Fruit fly (Drosophila melanogaster) whole organism, adult: ENCODE data around the gene CAH9.

ENCODE experiments used
- CG12768 ChIP-seq: fragments of 200-800 bp; sonication (Bioruptor generic); optimal IDR thresholded peaks from 2 replicates; lab custom pipeline; 2017; ENCODE audit warnings: missing biosample characterization, missing genetic modification characterization, mild to moderate bottlenecking, moderate library complexity, missing genetic modification reagents
- CG14711 ChIP-seq: fragments of 200-800 bp; sonication (Bioruptor generic); optimal IDR thresholded peaks from 2 replicates; lab custom pipeline; 2018; ENCODE audit warnings: missing biosample characterization, mild to moderate bottlenecking, missing genetic modification characterization, moderate library complexity
- CG1620 ChIP-seq: fragments of 200-800 bp; sonication (Bioruptor generic); optimal IDR thresholded peaks from 2 replicates; lab custom pipeline; 2016; ENCODE audit warnings: missing biosample characterization, missing genetic modification characterization
- CG33017 ChIP-seq: fragments of 200-800 bp; sonication (Bioruptor generic); optimal IDR thresholded peaks from 2 replicates; lab custom pipeline; 2018; ENCODE audit warnings: missing biosample characterization, mild to moderate bottlenecking, missing genetic modification characterization, moderate library complexity
- CG5204 ChIP-seq: fragments of 200-800 bp; sonication (Bioruptor generic); optimal IDR thresholded peaks from 2 replicates; lab custom pipeline; 2016; ENCODE audit warnings: missing biosample characterization, missing genetic modification characterization
- Clk ChIP-seq: fragments of 200-800 bp; sonication (Bioruptor generic); optimal IDR thresholded peaks from 2 replicates; lab custom pipeline; 2017; ENCODE audit warnings: missing biosample characterization, missing genetic modification characterization
- Hr96 ChIP-seq: fragments of 200-800 bp; sonication (Bioruptor generic); optimal IDR thresholded peaks from 2 replicates; lab custom pipeline; 2016; ENCODE audit warnings: missing biosample characterization, missing genetic modification characterization
- Mnt ChIP-seq: fragments of 200-800 bp; sonication (Bioruptor generic); optimal IDR thresholded peaks from 2 replicates; lab custom pipeline; 2016; ENCODE audit warnings: missing biosample characterization, mild to moderate bottlenecking, missing genetic modification characterization
- cnc ChIP-seq, 2 experiments: fragments of >200 bp; optimal IDR thresholded peaks; 2 replicates each; lab custom pipeline; 2017
- kay ChIP-seq: fragments of 200-800 bp; sonication (Bioruptor generic); peaks from one replicate; lab custom pipeline; 2016; ENCODE audit warnings: missing biosample characterization, missing genetic modification characterization, borderline replicate concordance
- ovo ChIP-seq: fragments of 200-800 bp; sonication (Bioruptor generic); optimal IDR thresholded peaks from 2 replicates; lab custom pipeline; 2016; ENCODE audit warnings: missing biosample characterization, missing genetic modification characterization
- pad ChIP-seq: fragments of 200-800 bp; sonication (Bioruptor generic); optimal IDR thresholded peaks from 3 replicates; lab custom pipeline; 2017; ENCODE audit warnings: missing biosample characterization, missing genetic modification characterization, mild to moderate bottlenecking, moderate library complexity, missing genetic modification reagents
- tj ChIP-seq: fragments of 200-800 bp; sonication (Bioruptor generic); optimal IDR thresholded peaks from 3 replicates; lab custom pipeline; 2017; ENCODE audit warnings: missing biosample characterization, mild to moderate bottlenecking, missing genetic modification characterization, moderate library complexity
- toe ChIP-seq: fragments of 200-800 bp; sonication (Bioruptor generic); optimal IDR thresholded peaks from 2 replicates; lab custom pipeline; 2016; ENCODE audit warnings: missing biosample characterization, missing genetic modification characterization

- TF ChIP-seq CG33017 (tag; lab: Kevin White, UChicago): peak; percentile 14
- peak; percentile 14 for TF ChIP-seq Hr96 (GFP tag; lab: Kevin White, UChicago)
- peak; percentile 60 for TF ChIP-seq ovo
- peak; percentile 90 for TF ChIP-seq kay (GFP tag; lab: Kevin White, UChicago)
- TF ChIP-seq CG5204: no peak
- peak; percentile 41 for TF ChIP-seq CG14711 (tag; lab: Kevin White, UChicago)
- no peak for TF ChIP-seq toe (GFP tag; lab: Kevin White, UChicago)
- peak; percentile 25 for TF ChIP-seq CG1620 (GFP tag; lab: Kevin White, UChicago)
- TF ChIP-seq Clk (GFP tag; lab: Kevin White, UChicago): peak; percentile 19
- TF ChIP-seq Mnt (GFP tag; lab: Kevin White, UChicago): no peak
- peak; percentile 41 for TF ChIP-seq pad (GFP tag; lab: Kevin White, UChicago)
- TF ChIP-seq tj (GFP tag; lab: Kevin White, UChicago): peak; percentile 1
- no peak for TF ChIP-seq cnc (optimal IDR thresholded peaks at IDR 0.05; lab: Kevin White, UChicago)
- peak; percentile 24 for TF ChIP-seq CG12768
Measured at dm6 chr3R:27135692-27136641, 30.0 kb upstream of the CAH9 start.
